Worm (Caenorhabditis elegans): ENCODE results near the gene pfd-5.

pfd-5 gene

ce11 chrIII:7184022-7184421 lies 14.7 kb downstream of the pfd-5 start, which contains the start of gene yju-2:
Gene yju-2, plus strand, starts transcription at chrIII:7184336.
- TF ChIP-seq dmd-6 (GFP tag; IDR thresholded peaks at IDR 0.05) (no peak), set-16 (GFP tag; IDR thresholded peaks at IDR 0.05) (no peak), ztf-7 (tag; optimal IDR thresholded peaks at IDR 0.05) (peak; percentile 18), nhr-6 (tag; optimal IDR thresholded peaks at IDR 0.05) (peak; percentile 60), aha-1 (tag) (peak; percentile 42), mep-1 (tag; optimal IDR thresholded peaks at IDR 0.05) (peak; percentile 78), ceh-62 (tag; optimal IDR thresholded peaks at IDR 0.05) (no peak), F26F4.8 (GFP tag; conservative IDR thresholded peaks at IDR 0.05) (no peak), mes-2 (tag; optimal IDR thresholded peaks at IDR 0.05; ENCODE audit: poor library complexity, severe bottlenecking) (peak; percentile 89), zfp-3 (GFP tag; conservative IDR thresholded peaks at IDR 0.05) (no peak), arid-1 (GFP tag; conservative IDR thresholded peaks at IDR 0.05) (no peak), ceh-20 (GFP tag; IDR thresholded peaks at IDR 0.05) (no peak), lin-1 (GFP tag; IDR thresholded peaks at IDR 0.05) (no peak), F10B5.3 (tag; optimal IDR thresholded peaks at IDR 0.05) (no peak), Y75B8A.6 (GFP tag; IDR thresholded peaks at IDR 0.05) (no peak), lin-29 (GFP tag; IDR thresholded peaks at IDR 0.05) (no peak), lin-13 (GFP tag; optimal IDR thresholded peaks at IDR 0.05) (peak; percentile 72), nhr-28 (tag; optimal IDR thresholded peaks at IDR 0.05) (peak; percentile 11), ceh-28 (tag; optimal IDR thresholded peaks at IDR 0.05) (no peak), hif-1 (tag; optimal IDR thresholded peaks at IDR 0.05) (peak in 1 of 2 experiments; percentile 47), pha-4 (GFP tag; IDR thresholded peaks at IDR 0.05) (no peak), pha-4 (tag; optimal IDR thresholded peaks at IDR 0.05) (peak; percentile 3), daf-12 (tag; optimal IDR thresholded peaks at IDR 0.05) (no peak), ama-1 (optimal IDR thresholded peaks at IDR 0.05) (peak; percentile 1), nhr-77 (tag; optimal IDR thresholded peaks at IDR 0.05) (peak; percentile 32), T26A8.4 (GFP tag; IDR thresholded peaks at IDR 0.05) (no peak), unc-130 (GFP tag; optimal IDR thresholded peaks at IDR 0.05) (peak; percentile 8), hlh-11 (tag; optimal IDR thresholded peaks at IDR 0.05) (no peak), zip-11 (GFP tag; IDR thresholded peaks at IDR 0.05) (no peak), lin-38 (GFP tag; IDR thresholded peaks at IDR 0.05) (peak; percentile 86), R02D3.7 (tag; optimal IDR thresholded peaks at IDR 0.05) (no peak), dve-1 (tag; optimal IDR thresholded peaks at IDR 0.05; ENCODE audit: insufficient read depth) (peak; percentile 55), ZK337.2 (GFP tag; IDR thresholded peaks at IDR 0.05) (no peak), ctbp-1 (GFP tag; IDR thresholded peaks at IDR 0.05) (no peak), snpc-1.2 (GFP tag; IDR thresholded peaks at IDR 0.05) (no peak), tag-97 (GFP tag; IDR thresholded peaks at IDR 0.05) (no peak), egl-43 (GFP tag; IDR thresholded peaks at IDR 0.05) (no peak), mdl-1 (tag; optimal IDR thresholded peaks at IDR 0.05) (no peak), zfp-2 (tag; optimal IDR thresholded peaks at IDR 0.05) (peak; percentile 36), jun-1 (tag; optimal IDR thresholded peaks at IDR 0.05) (no peak), nhr-237 (tag; optimal IDR thresholded peaks at IDR 0.05) (no peak), lsy-2 (tag; optimal IDR thresholded peaks at IDR 0.05) (peak in 1 of 2 experiments; percentile 86), sdz-12 (GFP tag; optimal IDR thresholded peaks at IDR 0.05) (no peak), spr-3 (GFP tag; optimal IDR thresholded peaks at IDR 0.05) (no peak), madf-5 (GFP tag; IDR thresholded peaks at IDR 0.05) (no peak), fkh-10 (GFP tag; optimal IDR thresholded peaks at IDR 0.05) (peak; percentile 2), nhr-102 (tag; optimal IDR thresholded peaks at IDR 0.05) (no peak), dmd-9 (GFP tag; IDR thresholded peaks at IDR 0.05) (no peak), aly-2 (tag; optimal IDR thresholded peaks at IDR 0.05) (no peak), unc-62 (GFP tag; optimal IDR thresholded peaks at IDR 0.05 in 1 of 2) (no peak), unc-62 (tag; optimal IDR thresholded peaks at IDR 0.05) (no peak), skn-1 (tag; optimal IDR thresholded peaks at IDR 0.05) (no peak), daf-8 (GFP tag; IDR thresholded peaks at IDR 0.05) (no peak)
